Worm (Caenorhabditis elegans) whole organism, young adult: Measurements from ENCODE around the gene hnd-1.

Experiments used
- Y95B8A.8 ChIP-seq: fragments of 200-800 bp; sonication (Bioruptor generic); IDR thresholded peaks from 2 replicates; pipeline ENCODE4 v1.3.6; 2022; ENCODE audit warnings: missing genetic modification reagents, missing genetic modification characterization, missing compliant biosample characterization
- gei-17 ChIP-seq: fragments of 200-800 bp; sonication (Bioruptor generic); optimal IDR thresholded peaks from 2 replicates; lab custom pipeline; 2018; ENCODE audit warnings: mild to moderate bottlenecking, missing genetic modification characterization, missing compliant biosample characterization
- hmg-1.2 ChIP-seq: fragments of 200-800 bp; sonication (Bioruptor generic); IDR thresholded peaks from 2 replicates; pipeline ENCODE4 v1.3.6; 2022; ENCODE audit warnings: missing genetic modification reagents, missing genetic modification characterization, missing compliant biosample characterization
- madf-10 ChIP-seq: sonication (generic microtip); optimal IDR thresholded peaks from 2 replicates; lab custom pipeline; 2016; ENCODE audit warnings: mild to moderate bottlenecking, missing genetic modification characterization, missing compliant biosample characterization
- nfyb-1 ChIP-seq: fragments of 200-800 bp; sonication (Bioruptor generic); IDR thresholded peaks from 2 replicates; pipeline ENCODE4 v1.3.6; 2022; ENCODE audit warnings: missing genetic modification reagents, missing genetic modification characterization, missing compliant biosample characterization
- nhr-120 ChIP-seq: fragments of 200-800 bp; sonication (Bioruptor generic); IDR thresholded peaks from 2 replicates; pipeline ENCODE4 v1.3.6; 2022; ENCODE audit warnings: missing genetic modification characterization, missing compliant biosample characterization
- rec-8 ChIP-seq, 2 experiments: sonication (generic microtip); optimal IDR thresholded peaks; 2 replicates each; lab custom pipeline; 2016; ENCODE audit warnings: mild to moderate bottlenecking in 2 of 2, missing genetic modification characterization in 2 of 2, missing genetic modification reagents in 2 of 2, missing genotype in 2 of 2, missing biosample characterization in 1 of 2, missing compliant biosample characterization in 1 of 2, moderate library complexity in 1 of 2
- snpc-4 ChIP-seq, 5 experiments: fragments of 150-350 bp in 1 of 5; sonication (generic microtip) in 4 of 5; optimal IDR thresholded peaks; 2 replicates each; lab custom pipeline; 2014 to 2018; ENCODE audit warnings: missing genetic modification characterization in 5 of 5, missing biosample characterization in 3 of 5, antibody characterized with exemption in 2 of 5, mild to moderate bottlenecking in 2 of 5, missing compliant biosample characterization in 2 of 5, missing genotype in 2 of 5, moderate library complexity in 2 of 5, missing genetic modification reagents in 1 of 5
- zfh-2 ChIP-seq: fragments of 200-800 bp; sonication (Bioruptor generic); conservative IDR thresholded peaks from 2 replicates; pipeline ENCODE4 v1.3.6; 2022; ENCODE audit warnings: missing genetic modification reagents, missing genetic modification characterization, missing compliant biosample characterization

ce11 chrX:11675573-11675972 lies 8.8 kb upstream of the hnd-1 start:
- no peak for TF ChIP-seq rec-8 (tag; optimal IDR thresholded peaks at IDR 0.05; lab: Kevin White, UChicago)
- no peak for TF ChIP-seq gei-17 (GFP tag; lab: Kevin White, UChicago)
- no peak for TF ChIP-seq Y95B8A.8 (GFP tag; lab: Robert Waterston, UW)
- no peak for TF ChIP-seq zfh-2 (GFP tag; lab: Robert Waterston, UW)
- TF ChIP-seq nhr-120 (GFP tag; lab: Robert Waterston, UW), result no peak
- no peak for TF ChIP-seq hmg-1.2 (GFP tag; lab: Robert Waterston, UW)
- no peak for TF ChIP-seq madf-10 (tag; lab: Kevin White, UChicago)
- no peak for TF ChIP-seq snpc-4 (GFP tag; optimal IDR thresholded peaks at IDR 0.05; lab: Kevin White, UChicago)
- no peak for TF ChIP-seq snpc-4 (tag; optimal IDR thresholded peaks at IDR 0.05; lab: Kevin White, UChicago)
- TF ChIP-seq nfyb-1 (GFP tag; lab: Robert Waterston, UW), result no peak
